Fruit fly (Drosophila melanogaster) whole organism, embryonic: ENCODE data around the gene CG11409.

ENCODE experiments used
- CG2875 ChIP-seq: fragments of 200-800 bp; sonication (Bioruptor generic); optimal IDR thresholded peaks from 2 replicates; lab custom pipeline; 2017; ENCODE audit warnings: missing biosample characterization, mild to moderate bottlenecking, missing genetic modification characterization, missing genetic modification reagents
- ac ChIP-seq: fragments of 200-800 bp; sonication (Bioruptor generic); optimal IDR thresholded peaks from 3 replicates; lab custom pipeline; 2017; ENCODE audit warnings: missing biosample characterization, mild to moderate bottlenecking, missing genetic modification characterization
- eyg ChIP-seq: fragments of 200-800 bp; sonication (Bioruptor generic); optimal IDR thresholded peaks from 3 replicates; lab custom pipeline; 2016; ENCODE audit warnings: missing biosample characterization, missing genetic modification characterization
- maf-S ChIP-seq: fragments of 200-800 bp; sonication (Bioruptor generic); optimal IDR thresholded peaks from 2 replicates; lab custom pipeline; 2016; ENCODE audit warnings: missing biosample characterization, missing genetic modification characterization
- vvl ChIP-seq: fragments of 200-800 bp; sonication (Bioruptor generic); IDR thresholded peaks from 2 replicates; pipeline ENCODE4 v1.3.6; 2022; ENCODE audit warnings: missing biosample characterization, missing genetic modification characterization

- TF ChIP-seq maf-S (GFP tag; lab: Kevin White, UChicago) = no peak
- TF ChIP-seq ac (GFP tag; lab: Kevin White, UChicago) = no peak
- TF ChIP-seq vvl (GFP tag; lab: Robert Waterston, UW) = peak; percentile 19; the same call in 1 of the 2 replicates
- no peak for TF ChIP-seq eyg (GFP tag; lab: Kevin White, UChicago)
- no peak for TF ChIP-seq CG2875 (GFP tag; lab: Kevin White, UChicago)
These were observed 34.0 kb upstream of the CG11409 start, which contains the start of gene AMPKalpha for dm6 chrX:1375265-1375958.
